Fruit fly (Drosophila melanogaster) whole organism, pupa: Measurements from ENCODE around the gene CSN8.

Source experiments
- EcR ChIP-seq: fragments of 200-800 bp; sonication (Bioruptor generic); optimal IDR thresholded peaks from 3 replicates; lab custom pipeline; 2019; ENCODE audit warnings: missing biosample characterization, missing genetic modification characterization, mild to moderate bottlenecking, moderate library complexity, missing genetic modification reagents
- Ets98B ChIP-seq: fragments of 200-800 bp; sonication (Bioruptor generic); IDR thresholded peaks from 2 replicates; pipeline ENCODE4 v1.3.6; 2022; ENCODE audit warnings: missing biosample characterization, missing genetic modification characterization
- rn ChIP-seq: fragments of 200-800 bp; sonication (Bioruptor generic); IDR thresholded peaks from 2 replicates; pipeline ENCODE4 v1.3.6; 2022; ENCODE audit warnings: missing biosample characterization, missing genetic modification characterization

DNA sequence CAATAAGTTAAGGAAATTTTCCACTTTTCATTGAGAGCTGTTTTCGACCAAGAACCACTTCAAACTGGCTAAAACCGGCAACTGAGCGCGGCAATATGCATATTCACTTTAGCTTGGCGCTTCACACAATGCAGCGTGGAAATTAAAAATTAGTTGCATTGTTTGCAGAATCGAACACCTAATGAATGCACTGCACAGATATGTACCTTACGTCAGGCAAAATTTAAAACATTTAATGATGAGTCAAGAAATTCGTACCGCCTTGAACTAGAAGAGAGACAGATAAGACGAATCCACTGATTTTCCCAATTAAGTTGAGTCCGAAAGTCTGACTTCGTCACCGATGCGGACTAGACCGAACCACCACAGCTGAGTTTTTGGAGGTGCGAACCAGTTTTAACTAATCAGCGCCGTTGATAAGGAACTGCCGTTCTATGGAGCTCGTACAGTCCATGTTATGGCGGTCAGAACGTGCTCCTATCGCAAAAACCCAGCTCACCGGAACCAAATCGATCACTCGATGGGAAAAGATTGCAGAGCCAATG is 36.8 kb upstream of the CSN8 start:
- TF ChIP-seq Ets98B (GFP tag; lab: Robert Waterston, UW) (no peak), rn (GFP tag; lab: Robert Waterston, UW) (no peak), EcR (GFP tag; lab: Kevin White, UChicago) (no peak)
